Worm (Caenorhabditis elegans): ENCODE results near the gene ugt-45.

Gene ugt-45

DNA sequence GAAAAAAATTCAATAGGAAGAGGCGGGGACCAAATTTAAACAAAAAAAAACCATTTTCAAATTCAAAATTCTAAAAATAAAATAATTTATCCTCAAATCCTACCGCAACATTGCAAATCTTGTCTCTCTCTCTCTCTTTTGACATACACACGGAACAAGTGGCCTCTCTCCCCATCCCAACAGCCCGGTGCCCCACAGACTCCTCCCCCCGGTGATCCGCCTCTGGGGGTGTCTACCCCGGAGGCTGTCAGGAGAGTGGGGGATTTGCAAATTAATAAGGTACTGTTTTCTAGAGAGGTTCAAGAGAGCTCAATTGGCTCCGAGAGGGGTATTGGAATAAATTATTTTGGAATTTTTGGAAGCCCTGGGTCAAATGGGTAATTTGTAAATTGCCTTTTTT, 16.8 kb upstream of the ugt-45 start:
- TF ChIP-seq dmd-8 (GFP tag; IDR thresholded peaks at IDR 0.05) (no peak), lin-1 (GFP tag; IDR thresholded peaks at IDR 0.05) (no peak), mdt-29 (GFP tag; IDR thresholded peaks at IDR 0.05) (no peak), lir-3 (tag; optimal IDR thresholded peaks at IDR 0.05) (no peak), set-16 (GFP tag; IDR thresholded peaks at IDR 0.05) (peak; percentile 58)

DNA sequence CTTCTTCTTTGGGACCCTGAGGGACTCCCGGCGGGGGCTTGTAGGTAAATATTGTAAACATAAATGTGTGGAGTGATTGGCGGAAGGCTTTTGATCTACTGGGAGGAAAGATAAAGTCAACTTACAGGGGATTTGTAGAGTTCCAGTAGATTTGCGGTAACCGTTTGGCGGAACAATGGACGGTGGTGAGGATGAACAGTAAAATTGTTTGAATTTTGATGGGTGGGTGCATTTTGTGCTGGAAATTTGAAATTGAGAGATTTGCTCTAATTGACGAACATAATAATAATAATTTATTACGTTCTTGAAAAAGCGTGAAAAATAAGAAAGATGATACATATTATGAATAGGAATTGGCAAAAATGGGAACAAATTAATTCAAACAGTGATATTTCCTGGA, 15.7 kb upstream of the ugt-45 start, which contains the start of gene vab-2:
vab-2 (minus strand) TSS at position 238 of the 400 bp plus-strand sequence.
- TF ChIP-seq aha-1 (tag) (peak; percentile 92), nhr-48 (tag; optimal IDR thresholded peaks at IDR 0.05) (no peak)

DNA sequence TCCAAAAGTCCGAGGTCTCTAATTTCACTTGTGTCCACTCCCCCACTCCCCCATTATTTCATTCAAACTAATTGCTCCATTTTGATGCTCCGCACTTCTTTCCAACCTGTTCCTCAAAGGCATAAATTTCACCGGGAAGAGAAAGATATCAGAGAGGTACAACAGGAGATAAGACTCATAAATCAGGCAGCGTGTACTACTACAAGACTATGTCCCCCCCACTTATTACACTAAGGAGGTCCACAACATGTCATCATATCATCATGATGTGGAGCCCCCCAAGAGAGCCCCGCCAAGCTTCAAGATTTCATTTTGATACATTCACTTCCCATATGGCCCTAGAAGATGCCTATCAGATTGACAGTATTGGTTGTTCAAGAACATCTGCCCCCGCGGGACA, 14.6 kb upstream of the ugt-45 start:
- TF ChIP-seq fos-1 (tag; optimal IDR thresholded peaks at IDR 0.05) (no peak), aly-2 (tag; optimal IDR thresholded peaks at IDR 0.05) (no peak), mxl-2 (GFP tag; conservative IDR thresholded peaks at IDR 0.05) (no peak), lin-39 (tag; optimal IDR thresholded peaks at IDR 0.05) (no peak), arid-1 (GFP tag; conservative IDR thresholded peaks at IDR 0.05) (no peak)

DNA sequence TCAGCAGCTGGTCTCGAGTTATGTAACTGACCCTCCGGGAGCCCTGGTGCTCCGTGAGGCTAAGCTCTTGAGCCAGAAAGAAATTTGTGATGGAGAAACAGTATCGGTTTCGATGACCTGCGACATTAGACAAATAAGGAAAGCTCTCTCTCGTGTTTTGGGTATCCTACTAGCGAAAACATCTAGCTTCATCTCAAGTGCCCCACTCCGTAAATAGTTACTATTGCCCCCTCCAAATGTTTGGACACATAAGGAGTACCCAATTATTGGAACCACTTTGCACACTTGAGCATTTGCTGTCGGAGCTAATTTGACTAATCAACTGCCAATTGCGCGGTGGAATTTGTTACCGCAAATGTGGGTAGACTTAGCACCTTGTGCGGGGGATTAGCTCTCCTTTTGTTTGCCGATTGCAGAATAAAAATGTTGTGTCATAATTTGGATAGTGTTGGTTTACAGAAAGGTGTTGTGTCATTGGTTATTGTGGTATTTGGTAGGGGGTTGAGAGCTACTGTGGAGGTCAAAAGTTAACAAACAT, 13.2 kb upstream of the ugt-45 start:
- TF ChIP-seq dve-1 (tag; optimal IDR thresholded peaks at IDR 0.05; ENCODE audit: insufficient read depth) (no peak), madf-5 (GFP tag; IDR thresholded peaks at IDR 0.05) (no peak), tra-1 (GFP tag; IDR thresholded peaks at IDR 0.05) (no peak), dmd-9 (GFP tag; IDR thresholded peaks at IDR 0.05) (no peak), ZK337.2 (GFP tag; IDR thresholded peaks at IDR 0.05) (no peak), nhr-76 (tag; optimal IDR thresholded peaks at IDR 0.05) (no peak), zfp-2 (tag; optimal IDR thresholded peaks at IDR 0.05) (no peak), dmd-8 (GFP tag; IDR thresholded peaks at IDR 0.05) (no peak), egl-27 (tag; optimal IDR thresholded peaks at IDR 0.05) (no peak), Y75B8A.6 (GFP tag; IDR thresholded peaks at IDR 0.05) (no peak), Y5F2A.4 (GFP tag; optimal IDR thresholded peaks at IDR 0.05) (no peak), aha-1 (tag) (no peak), hlh-11 (tag; optimal IDR thresholded peaks at IDR 0.05) (no peak), daf-19 (GFP tag; conservative IDR thresholded peaks at IDR 0.05) (no peak), pqm-1 (tag; optimal IDR thresholded peaks at IDR 0.05) (no peak), hif-1 (tag; optimal IDR thresholded peaks at IDR 0.05) (no peak), skn-1 (tag; optimal IDR thresholded peaks at IDR 0.05) (no peak)

DNA sequence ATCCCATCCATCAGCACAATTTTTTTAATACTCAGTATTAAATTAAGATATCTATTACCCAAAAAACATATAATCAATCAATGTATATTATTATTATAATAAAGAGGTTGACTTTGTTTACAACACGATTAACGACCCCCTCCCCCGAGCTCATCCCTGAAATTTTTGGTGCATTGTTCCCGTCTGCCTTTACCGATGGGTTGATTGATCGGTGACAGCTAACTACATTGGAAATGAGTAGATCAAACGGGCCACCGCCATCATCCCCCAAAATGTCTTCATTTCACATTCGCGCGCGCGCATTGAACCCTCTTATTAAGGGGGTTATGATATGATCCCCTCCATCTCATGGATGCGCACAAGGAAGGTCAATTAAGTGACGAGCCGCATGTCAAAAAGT, 8.9 kb upstream of the ugt-45 start:
- TF ChIP-seq dmd-9 (GFP tag; IDR thresholded peaks at IDR 0.05) (no peak), mes-2 (tag; optimal IDR thresholded peaks at IDR 0.05; ENCODE audit: poor library complexity, severe bottlenecking) (no peak), unc-39 (tag; optimal IDR thresholded peaks at IDR 0.05) (no peak), Y48G9A.11 (GFP tag; IDR thresholded peaks at IDR 0.05) (no peak), attf-4 (tag; optimal IDR thresholded peaks at IDR 0.05) (no peak), aha-1 (tag) (peak; percentile 1), daf-16 (GFP tag; optimal IDR thresholded peaks at IDR 0.05) (no peak), daf-16 (tag; optimal IDR thresholded peaks at IDR 0.05) (no peak)

DNA sequence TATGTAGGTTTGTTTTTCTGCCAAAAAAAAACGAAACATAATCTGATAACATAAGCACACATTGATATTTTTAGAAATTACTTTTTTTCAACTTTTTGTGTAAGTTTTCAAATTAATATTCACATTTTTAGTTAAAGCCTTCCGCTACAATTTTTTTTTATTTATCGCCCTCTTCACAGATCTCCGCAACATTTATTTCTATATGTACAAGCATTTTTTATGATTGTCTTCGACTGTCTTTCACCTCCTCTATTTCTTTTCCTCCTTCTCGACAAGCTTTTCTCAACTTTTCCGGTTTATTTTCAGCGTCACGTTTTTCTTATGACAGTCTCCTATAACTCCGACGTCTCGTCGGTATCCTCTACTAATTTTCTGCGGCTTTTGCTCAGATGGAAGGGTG, 5.0 kb upstream of the ugt-45 start, which contains the start of gene best-20:
best-20 (plus strand) TSS at position 301 of the 400 bp plus-strand sequence.
- no peak for TF ChIP-seq aha-1 (tag)
- TF ChIP-seq ZK337.2 (GFP tag; IDR thresholded peaks at IDR 0.05) = no peak
- TF ChIP-seq mxl-3 (GFP tag; optimal IDR thresholded peaks at IDR 0.05) = no peak
- TF ChIP-seq vab-7 (GFP tag; IDR thresholded peaks at IDR 0.05) = no peak
- TF ChIP-seq lim-7 (GFP tag; IDR thresholded peaks at IDR 0.05) = no peak
- TF ChIP-seq ceh-32 (tag; optimal IDR thresholded peaks at IDR 0.05; ENCODE audit: poor library complexity) = no peak
- TF ChIP-seq hlh-30 (tag; optimal IDR thresholded peaks at IDR 0.05; ENCODE audit: insufficient read depth) = no peak

Measured in whole organism, L4 larva.